Fruit fly (Drosophila melanogaster) whole organism, prepupa: Measurements from ENCODE around the gene CG10280.

Experiments used
- CG7368 ChIP-seq: fragments of 200-800 bp; sonication (Bioruptor generic); optimal IDR thresholded peaks from 3 replicates; lab custom pipeline; 2016; ENCODE audit warnings: missing biosample characterization, missing genetic modification characterization
- Hr38 ChIP-seq: sonication (Bioruptor generic); optimal IDR thresholded peaks from 2 replicates; lab custom pipeline; 2016; ENCODE audit warnings: missing biosample characterization, missing genetic modification characterization
- Met ChIP-seq: fragments of 200-800 bp; sonication (Bioruptor generic); optimal IDR thresholded peaks from 3 replicates; lab custom pipeline; 2016; ENCODE audit warnings: missing biosample characterization, missing genetic modification characterization
- Sox102F ChIP-seq: fragments of 200-800 bp; sonication (Bioruptor generic); optimal IDR thresholded peaks from 2 replicates; lab custom pipeline; 2016; ENCODE audit warnings: missing biosample characterization, mild to moderate bottlenecking, missing genetic modification characterization
- acj6 ChIP-seq: fragments of 200-800 bp; sonication (Bioruptor generic); optimal IDR thresholded peaks from 3 replicates; lab custom pipeline; 2016; ENCODE audit warnings: missing biosample characterization, missing genetic modification characterization
- salr ChIP-seq, 2 experiments: fragments of 200-800 bp; sonication (Bioruptor generic); optimal IDR thresholded peaks; 3 replicates each; lab custom pipeline; 2016 to 2018; ENCODE audit warnings: missing biosample characterization in 2 of 2, missing genetic modification characterization in 2 of 2, mild to moderate bottlenecking in 1 of 2

DNA sequence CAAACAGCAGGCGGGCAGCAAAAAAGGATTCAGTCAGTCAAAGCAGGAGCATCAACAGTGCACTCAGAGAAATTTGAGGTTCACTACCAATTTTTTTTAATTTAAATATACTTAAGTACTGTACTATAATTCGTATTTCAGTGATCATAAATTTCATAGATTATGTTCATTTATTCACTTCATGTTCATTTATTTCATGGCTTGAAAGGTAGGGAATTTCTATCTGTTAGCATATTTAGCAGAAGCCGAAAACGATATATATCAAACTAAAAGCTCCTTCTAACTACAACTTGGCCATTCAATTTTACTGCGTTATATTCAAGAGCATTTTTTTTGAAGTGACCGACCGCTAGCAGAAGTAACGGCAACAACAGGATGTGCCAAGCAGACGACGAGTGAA, 17.9 kb downstream of the CG10280 start:
- TF ChIP-seq Sox102F (GFP tag; lab: Kevin White, UChicago) (no peak), Hr38 (GFP tag; lab: Kevin White, UChicago) (no peak), salr (GFP tag; optimal IDR thresholded peaks at IDR 0.05; lab: Kevin White, UChicago) (no peak), CG7368 (no peak), acj6 (no peak), Met (GFP tag; lab: Kevin White, UChicago) (peak; percentile 9)
